Comparison of ENCODE assay signal across 3 worm cellular contexts in the genomic region with DNA sequence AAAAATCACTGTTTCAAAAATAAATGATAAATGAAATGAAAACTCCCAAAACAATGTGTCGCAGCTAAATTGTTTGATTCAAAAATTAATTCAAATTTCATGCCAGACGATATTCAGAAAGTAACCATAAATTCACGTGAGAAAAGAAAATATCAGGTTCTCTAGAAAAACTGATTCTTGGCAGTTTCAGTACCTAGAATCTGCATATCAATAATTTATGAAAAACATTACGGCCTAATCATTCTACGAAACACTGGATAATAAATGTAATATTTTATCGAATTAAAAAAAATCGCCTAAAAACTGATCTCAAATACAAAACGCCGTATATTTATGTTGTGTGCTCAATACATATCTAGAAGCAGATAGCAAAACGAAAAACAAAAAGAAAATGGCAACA.
TF ChIP-seq lines count a peak whose summit lies in the region.

No protein-coding gene starts in this region.

TF ChIP-seq in whole organism, L1 larva, 84 proteins besides CTCF, POLR2A, EP300 and RAD21:
- TF ChIP-seq pag-3 (tag; optimal IDR thresholded peaks at IDR 0.05; lab: Kevin White, UChicago; ENCODE audit: borderline replicate concordance, insufficient read depth) (no peak), fkh-8 (tag; optimal IDR thresholded peaks at IDR 0.05; lab: Kevin White, UChicago) (peak; percentile 81), blmp-1 (tag; optimal IDR thresholded peaks at IDR 0.05; lab: Kevin White, UChicago) (no peak), sup-37 (GFP tag; optimal IDR thresholded peaks at IDR 0.05; lab: Kevin White, UChicago) (no peak), mep-1 (tag; optimal IDR thresholded peaks at IDR 0.05; lab: Kevin White, UChicago) (no peak), hlh-4 (tag; optimal IDR thresholded peaks at IDR 0.05; lab: Kevin White, UChicago) (peak; percentile 36), dsc-1 (tag; optimal IDR thresholded peaks at IDR 0.05; lab: Kevin White, UChicago) (peak; percentile 20), nhr-28 (tag; optimal IDR thresholded peaks at IDR 0.05; lab: Kevin White, UChicago) (no peak), alr-1 (tag; optimal IDR thresholded peaks at IDR 0.05; lab: Kevin White, UChicago; ENCODE audit: borderline replicate concordance) (no peak), hpl-2 (GFP tag; optimal IDR thresholded peaks at IDR 0.05; lab: Kevin White, UChicago) (no peak), tlp-1 (tag; optimal IDR thresholded peaks at IDR 0.05; lab: Kevin White, UChicago) (no peak), ces-1 (GFP tag; optimal IDR thresholded peaks at IDR 0.05; lab: Kevin White, UChicago) (no peak), mab-9 (GFP tag; IDR thresholded peaks at IDR 0.05; lab: Robert Waterston, UW) (no peak), C04F5.9 (tag; optimal IDR thresholded peaks at IDR 0.05; lab: Kevin White, UChicago) (no peak), ztf-4 (tag; optimal IDR thresholded peaks at IDR 0.05; lab: Kevin White, UChicago) (no peak), nhr-71 (tag; optimal IDR thresholded peaks at IDR 0.05; lab: Kevin White, UChicago) (peak; percentile 69), nhr-77 (tag; optimal IDR thresholded peaks at IDR 0.05; lab: Kevin White, UChicago) (no peak), unc-98 (GFP tag; IDR thresholded peaks at IDR 0.05; lab: Robert Waterston, UW) (no peak), ama-1 (optimal IDR thresholded peaks at IDR 0.05; lab: Kevin White, UChicago) (no peak), nhr-47 (tag; optimal IDR thresholded peaks at IDR 0.05; lab: Kevin White, UChicago) (peak; percentile 60), unc-86 (tag; optimal IDR thresholded peaks at IDR 0.05; lab: Kevin White, UChicago) (no peak), C34B4.2 (tag; optimal IDR thresholded peaks at IDR 0.05; lab: Kevin White, UChicago) (no peak), lsy-2 (tag; optimal IDR thresholded peaks at IDR 0.05; lab: Kevin White, UChicago) (peak in 1 of 2 experiments; percentile 38), grh-1 (GFP tag; IDR thresholded peaks at IDR 0.05; lab: Robert Waterston, UW) (no peak), pax-3 (tag; optimal IDR thresholded peaks at IDR 0.05; lab: Kevin White, UChicago) (no peak), jun-1 (tag; optimal IDR thresholded peaks at IDR 0.05; lab: Kevin White, UChicago) (no peak), fos-1 (tag; optimal IDR thresholded peaks at IDR 0.05; lab: Kevin White, UChicago) (no peak), efl-3 (GFP tag; optimal IDR thresholded peaks at IDR 0.05; lab: Kevin White, UChicago) (no peak)

TF ChIP-seq in whole organism, L2 larva, 48 proteins besides CTCF, POLR2A, EP300 and RAD21:
- TF ChIP-seq F13H6.1 (tag; optimal IDR thresholded peaks at IDR 0.05; lab: Kevin White, UChicago) (no peak), lsy-2 (tag; optimal IDR thresholded peaks at IDR 0.05; lab: Kevin White, UChicago) (peak in 1 of 2 experiments; percentile 18), nhr-21 (tag; optimal IDR thresholded peaks at IDR 0.05; lab: Kevin White, UChicago) (peak; percentile 32), mdl-1 (tag; optimal IDR thresholded peaks at IDR 0.05; lab: Kevin White, UChicago) (no peak)

TF ChIP-seq in whole organism, L4 larva, 104 proteins besides CTCF, POLR2A, EP300 and RAD21:
- TF ChIP-seq zip-2 (tag; optimal IDR thresholded peaks at IDR 0.05; lab: Kevin White, UChicago) (no peak), madf-5 (GFP tag; IDR thresholded peaks at IDR 0.05; lab: Robert Waterston, UW) (no peak), nhr-25 (tag; optimal IDR thresholded peaks at IDR 0.05; lab: Kevin White, UChicago; ENCODE audit: borderline replicate concordance, insufficient read depth) (no peak), arid-1 (GFP tag; conservative IDR thresholded peaks at IDR 0.05; lab: Robert Waterston, UW) (no peak), ceh-62 (tag; optimal IDR thresholded peaks at IDR 0.05; lab: Kevin White, UChicago) (no peak), lin-1 (GFP tag; IDR thresholded peaks at IDR 0.05; lab: Robert Waterston, UW) (no peak), nhr-11 (tag; optimal IDR thresholded peaks at IDR 0.05; lab: Kevin White, UChicago) (peak; percentile 43), gei-8 (GFP tag; optimal IDR thresholded peaks at IDR 0.05; lab: Kevin White, UChicago) (no peak)
